Worm (Caenorhabditis elegans) whole organism, young adult: Measurements from ENCODE around the gene sur-5.
A peak's percentile ranks its signal among the peaks of the same experiment; 100 is the strongest.

Source experiments
- B0019.2 ChIP-seq: fragments of 200-800 bp; sonication (Bioruptor generic); conservative IDR thresholded peaks from 2 replicates; pipeline ENCODE4 v1.3.6; 2022; ENCODE audit warnings: missing genetic modification reagents, missing genetic modification characterization, missing compliant biosample characterization
- C06A6.2 ChIP-seq: fragments of 200-800 bp; sonication (Bioruptor generic); conservative IDR thresholded peaks from 2 replicates; pipeline ENCODE4 v1.3.6; 2022; ENCODE audit warnings: missing genetic modification characterization, missing compliant biosample characterization
- C17E4.6 ChIP-seq: fragments of 200-800 bp; sonication (Bioruptor generic); IDR thresholded peaks from 2 replicates; pipeline ENCODE4 v1.3.6; 2022; ENCODE audit warnings: missing genetic modification reagents, missing genetic modification characterization, missing compliant biosample characterization
- F10E7.11 ChIP-seq: sonication (generic microtip); optimal IDR thresholded peaks from 2 replicates; lab custom pipeline; 2017; ENCODE audit warnings: mild to moderate bottlenecking, missing genetic modification characterization, moderate library complexity, missing compliant biosample characterization
- F33H1.4 ChIP-seq: fragments of 200-800 bp; sonication (Bioruptor generic); IDR thresholded peaks from 2 replicates; pipeline ENCODE4 v1.3.6; 2022; ENCODE audit warnings: missing genetic modification reagents, missing genetic modification characterization, missing compliant biosample characterization
- F52B5.7 ChIP-seq: sonication (generic microtip); optimal IDR thresholded peaks from 2 replicates; lab custom pipeline; 2016; ENCODE audit warnings: mild to moderate bottlenecking, missing genetic modification characterization, missing compliant biosample characterization
- F57A8.1 ChIP-seq: fragments of 200-800 bp; sonication (Bioruptor generic); optimal IDR thresholded peaks from 2 replicates; lab custom pipeline; 2018; ENCODE audit warnings: mild to moderate bottlenecking, missing genetic modification characterization, moderate library complexity, missing compliant biosample characterization
- Y53G8AR.9 ChIP-seq: fragments of 200-800 bp; sonication (Bioruptor generic); conservative IDR thresholded peaks from 2 replicates; pipeline ENCODE4 v1.3.6; 2022; ENCODE audit warnings: missing genetic modification reagents, missing genetic modification characterization, missing compliant biosample characterization
- Y67H2A.10 ChIP-seq: fragments of 200-800 bp; sonication (Bioruptor generic); conservative IDR thresholded peaks from 2 replicates; pipeline ENCODE4 v1.3.6; 2022; ENCODE audit warnings: missing genetic modification reagents, missing genetic modification characterization, missing compliant biosample characterization
- ZK185.1 ChIP-seq: sonication (generic microtip); optimal IDR thresholded peaks from 2 replicates; lab custom pipeline; 2016; ENCODE audit warnings: mild to moderate bottlenecking, missing genetic modification characterization, missing compliant biosample characterization; ENCODE audit not compliant: poor library complexity, severe bottlenecking
- atf-7 ChIP-seq: sonication (generic microtip); optimal IDR thresholded peaks from 2 replicates; lab custom pipeline; 2017; ENCODE audit warnings: mild to moderate bottlenecking, missing genetic modification characterization, missing compliant biosample characterization
- athp-1 ChIP-seq: sonication (generic microtip); optimal IDR thresholded peaks from 2 replicates; lab custom pipeline; 2017; ENCODE audit warnings: mild to moderate bottlenecking, missing genetic modification characterization, missing compliant biosample characterization
- attf-6 ChIP-seq: fragments of 200-800 bp; sonication (Bioruptor generic); IDR thresholded peaks from 2 replicates; pipeline ENCODE4 v1.3.6; 2022; ENCODE audit warnings: missing genetic modification reagents, missing genetic modification characterization, missing compliant biosample characterization
- bed-1 ChIP-seq: fragments of 200-800 bp; sonication (Bioruptor generic); IDR thresholded peaks from 2 replicates; pipeline ENCODE4 v1.3.6; 2022; ENCODE audit warnings: missing genetic modification reagents, missing genetic modification characterization, missing compliant biosample characterization
- bed-2 ChIP-seq: fragments of 200-800 bp; sonication (Bioruptor generic); IDR thresholded peaks from 2 replicates; pipeline ENCODE4 v1.3.6; 2022; ENCODE audit warnings: missing genetic modification reagents, missing genetic modification characterization, missing compliant biosample characterization
- cebp-2 ChIP-seq: fragments of 200-800 bp; sonication (Bioruptor generic); IDR thresholded peaks from 2 replicates; pipeline ENCODE4 v1.3.6; 2022; ENCODE audit warnings: missing genetic modification characterization, missing compliant biosample characterization
- ceh-27 ChIP-seq: fragments of 200-800 bp; sonication (Bioruptor generic); optimal IDR thresholded peaks from 2 replicates; lab custom pipeline; 2018; ENCODE audit warnings: mild to moderate bottlenecking, missing genetic modification characterization, moderate library complexity, missing compliant biosample characterization
- ceh-40 ChIP-seq: fragments of 200-800 bp; sonication (Bioruptor generic); IDR thresholded peaks from 2 replicates; pipeline ENCODE4 v1.3.6; 2022; ENCODE audit warnings: missing genetic modification characterization, missing compliant biosample characterization
- ceh-58 ChIP-seq: fragments of 200-800 bp; sonication (Bioruptor generic); IDR thresholded peaks from 2 replicates; pipeline ENCODE4 v1.3.6; 2022; ENCODE audit warnings: missing genetic modification characterization, missing compliant biosample characterization
- die-1 ChIP-seq: sonication (generic microtip); optimal IDR thresholded peaks from 2 replicates; lab custom pipeline; 2016; ENCODE audit warnings: missing genotype, mild to moderate bottlenecking, missing genetic modification characterization, missing compliant biosample characterization
- dpff-1 ChIP-seq: sonication (generic microtip); optimal IDR thresholded peaks from 2 replicates; lab custom pipeline; 2017; ENCODE audit warnings: mild to moderate bottlenecking, missing genetic modification characterization, missing compliant biosample characterization
- efl-1 ChIP-seq: fragments of 150-350 bp; optimal IDR thresholded peaks from 2 replicates; lab custom pipeline; 2014; ENCODE audit warnings: missing biosample characterization, missing genetic modification reagents, missing genetic modification characterization
- egrh-3 ChIP-seq: fragments of 200-800 bp; sonication (Bioruptor generic); IDR thresholded peaks from 2 replicates; pipeline ENCODE4 v1.3.6; 2022; ENCODE audit warnings: missing genetic modification reagents, missing genetic modification characterization, missing compliant biosample characterization
- gei-17 ChIP-seq: fragments of 200-800 bp; sonication (Bioruptor generic); optimal IDR thresholded peaks from 2 replicates; lab custom pipeline; 2018; ENCODE audit warnings: mild to moderate bottlenecking, missing genetic modification characterization, missing compliant biosample characterization
- him-1 ChIP-seq: sonication (generic microtip); optimal IDR thresholded peaks from 2 replicates; lab custom pipeline; 2016; ENCODE audit warnings: missing genotype, missing genetic modification reagents, missing genetic modification characterization, missing compliant biosample characterization
- hlh-26 ChIP-seq: fragments of 200-800 bp; sonication (Bioruptor generic); conservative IDR thresholded peaks from 2 replicates; pipeline ENCODE4 v1.3.6; 2022; ENCODE audit warnings: missing genetic modification reagents, missing genetic modification characterization, missing compliant biosample characterization
- hmg-1.2 ChIP-seq: fragments of 200-800 bp; sonication (Bioruptor generic); IDR thresholded peaks from 2 replicates; pipeline ENCODE4 v1.3.6; 2022; ENCODE audit warnings: missing genetic modification reagents, missing genetic modification characterization, missing compliant biosample characterization
- hmg-20 ChIP-seq: fragments of 200-800 bp; sonication (Bioruptor generic); IDR thresholded peaks from 2 replicates; pipeline ENCODE4 v1.3.6; 2022; ENCODE audit warnings: missing genetic modification reagents, missing genetic modification characterization, missing compliant biosample characterization
- lin-26 ChIP-seq: fragments of 200-800 bp; sonication (Bioruptor generic); IDR thresholded peaks from 2 replicates; pipeline ENCODE4 v1.3.6; 2022; ENCODE audit warnings: missing genetic modification reagents, missing genetic modification characterization, missing compliant biosample characterization
- lir-1 ChIP-seq: fragments of 200-800 bp; sonication (Bioruptor generic); conservative IDR thresholded peaks from 2 replicates; pipeline ENCODE4 v1.3.6; 2022; ENCODE audit warnings: missing genetic modification reagents, missing genetic modification characterization, missing compliant biosample characterization
- lsl-1 ChIP-seq: fragments of 200-800 bp; sonication (Bioruptor generic); optimal IDR thresholded peaks from 2 replicates; lab custom pipeline; 2018; ENCODE audit warnings: mild to moderate bottlenecking, missing genetic modification characterization, moderate library complexity, missing compliant biosample characterization
- lsy-27 ChIP-seq: sonication (generic microtip); optimal IDR thresholded peaks from 2 replicates; lab custom pipeline; 2017; ENCODE audit warnings: missing genetic modification characterization, mild to moderate bottlenecking, missing compliant biosample characterization, antibody characterized with exemption, missing genotype, borderline replicate concordance; ENCODE audit not compliant: insufficient read depth
- madf-3 ChIP-seq: fragments of 200-800 bp; sonication (Bioruptor generic); IDR thresholded peaks from 2 replicates; pipeline ENCODE4 v1.3.6; 2022; ENCODE audit warnings: missing genetic modification reagents, missing genetic modification characterization, missing compliant biosample characterization
- mel-28 ChIP-seq: sonication (generic microtip); optimal IDR thresholded peaks from 2 replicates; lab custom pipeline; 2016; ENCODE audit warnings: borderline replicate concordance, mild to moderate bottlenecking, missing genetic modification characterization, missing compliant biosample characterization
- pha-4 ChIP-seq: fragments of 150-350 bp; sonication (generic microtip); optimal IDR thresholded peaks from 2 replicates; lab custom pipeline; 2014; ENCODE audit warnings: missing biosample characterization, missing genetic modification reagents, missing genetic modification characterization
- repo-1 ChIP-seq: sonication (generic microtip); optimal IDR thresholded peaks from 2 replicates; lab custom pipeline; 2017; ENCODE audit warnings: mild to moderate bottlenecking, missing genetic modification characterization, missing compliant biosample characterization
- rpc-1 ChIP-seq, 2 experiments: fragments of 150-350 bp in 1 of 2; sonication (generic microtip) in 1 of 2; optimal IDR thresholded peaks; 2 replicates each; lab custom pipeline; 2014 to 2018; ENCODE audit warnings: missing biosample characterization in 1 of 2, missing genetic modification characterization in 1 of 2, missing genetic modification reagents in 1 of 2, missing genotype in 1 of 2
- sdz-38 ChIP-seq: sonication (generic microtip); optimal IDR thresholded peaks from 2 replicates; lab custom pipeline; 2016; ENCODE audit warnings: missing genotype, missing genetic modification characterization, missing compliant biosample characterization
- snpc-4 ChIP-seq, 5 experiments: fragments of 150-350 bp in 1 of 5; sonication (generic microtip) in 4 of 5; optimal IDR thresholded peaks; 2 replicates each; lab custom pipeline; 2014 to 2018; ENCODE audit warnings: missing genetic modification characterization in 5 of 5, missing biosample characterization in 3 of 5, antibody characterized with exemption in 2 of 5, mild to moderate bottlenecking in 2 of 5, missing compliant biosample characterization in 2 of 5, missing genotype in 2 of 5, moderate library complexity in 2 of 5, missing genetic modification reagents in 1 of 5
- somi-1 ChIP-seq: fragments of 200-800 bp; sonication (Bioruptor generic); optimal IDR thresholded peaks from 2 replicates; lab custom pipeline; 2018; ENCODE audit warnings: mild to moderate bottlenecking, missing genetic modification characterization, missing compliant biosample characterization
- sptf-2 ChIP-seq: fragments of 200-800 bp; sonication (Bioruptor generic); optimal IDR thresholded peaks from 2 replicates; lab custom pipeline; 2018; ENCODE audit warnings: mild to moderate bottlenecking, missing genetic modification characterization, missing compliant biosample characterization
- tbx-9 ChIP-seq: sonication (generic microtip); optimal IDR thresholded peaks from 2 replicates; lab custom pipeline; 2016; ENCODE audit warnings: borderline replicate concordance, missing genetic modification characterization, inconsistent platforms, missing compliant biosample characterization
- unc-130 ChIP-seq: sonication (generic microtip); optimal IDR thresholded peaks from 2 replicates; lab custom pipeline; 2016; ENCODE audit warnings: missing genetic modification reagents, missing genetic modification characterization, missing compliant biosample characterization
- xnd-1 ChIP-seq: sonication (generic microtip); optimal IDR thresholded peaks from 2 replicates; lab custom pipeline; 2016; ENCODE audit warnings: missing genotype, missing genetic modification reagents, missing genetic modification characterization, missing compliant biosample characterization
- zim-3 ChIP-seq: sonication (generic microtip); optimal IDR thresholded peaks from 2 replicates; lab custom pipeline; 2017; ENCODE audit warnings: mild to moderate bottlenecking, missing genetic modification characterization, moderate library complexity, missing compliant biosample characterization
- ztf-28 ChIP-seq: fragments of 200-800 bp; sonication (Bioruptor generic); IDR thresholded peaks from 2 replicates; pipeline ENCODE4 v1.3.6; 2022; ENCODE audit warnings: missing genetic modification reagents, missing genetic modification characterization, missing compliant biosample characterization

The sur-5 gene

ce11 chrX:7264591-7265306, 40.6 kb downstream of the sur-5 start:
- TF ChIP-seq ceh-58 (GFP tag; lab: Robert Waterston, UW) (no peak), F33H1.4 (GFP tag; lab: Robert Waterston, UW) (no peak), efl-1 (GFP tag; lab: Kevin White, UChicago) (no peak), lsy-27 (tag; lab: Kevin White, UChicago) (no peak), atf-7 (peak; percentile 46), cebp-2 (GFP tag; lab: Robert Waterston, UW) (no peak), him-1 (no peak), dpff-1 (no peak), Y67H2A.10 (GFP tag; lab: Robert Waterston, UW) (no peak), C06A6.2 (no peak), attf-6 (GFP tag; lab: Robert Waterston, UW) (no peak), sdz-38 (tag; lab: Kevin White, UChicago) (no peak), unc-130 (GFP tag; lab: Kevin White, UChicago) (no peak), F57A8.1 (GFP tag; lab: Kevin White, UChicago) (no peak), tbx-9 (no peak), rpc-1 (optimal IDR thresholded peaks at IDR 0.05; lab: Kevin White, UChicago) (no peak), rpc-1 (tag; optimal IDR thresholded peaks at IDR 0.05; lab: Kevin White, UChicago) (no peak), sptf-2 (GFP tag; lab: Kevin White, UChicago) (no peak), gei-17 (GFP tag; lab: Kevin White, UChicago) (peak; percentile 80), madf-3 (no peak), hmg-1.2 (GFP tag; lab: Robert Waterston, UW) (peak; percentile 77), egrh-3 (GFP tag; lab: Robert Waterston, UW) (peak; percentile 87), zim-3 (tag; lab: Kevin White, UChicago) (no peak), bed-1 (GFP tag; lab: Robert Waterston, UW) (no peak), Y53G8AR.9 (GFP tag; lab: Robert Waterston, UW) (0 out of 2 replicates have a peak, but pooled peaks have one; percentile 15), lin-26 (GFP tag; lab: Robert Waterston, UW) (no peak; the same call in 1 of the 2 replicates), F10E7.11 (tag; lab: Kevin White, UChicago) (no peak), snpc-4 (GFP tag; optimal IDR thresholded peaks at IDR 0.05; lab: Kevin White, UChicago) (no peak), snpc-4 (tag; optimal IDR thresholded peaks at IDR 0.05; lab: Kevin White, UChicago) (peak in 3 of 4 experiments; percentile 49 to 79 (median 73)), hlh-26 (GFP tag; lab: Robert Waterston, UW) (no peak), lsl-1 (no peak), F52B5.7 (tag; lab: Kevin White, UChicago) (no peak), ceh-40 (GFP tag; lab: Robert Waterston, UW) (no peak), somi-1 (peak; percentile 54), ztf-28 (GFP tag; lab: Robert Waterston, UW) (no peak), lir-1 (GFP tag; lab: Robert Waterston, UW) (peak; percentile 100), pha-4 (peak; percentile 38), hmg-20 (GFP tag; lab: Robert Waterston, UW) (peak; percentile 58; the same call in 1 of the 2 replicates), athp-1 (tag; lab: Kevin White, UChicago) (no peak), ZK185.1 (tag; lab: Kevin White, UChicago) (peak; percentile 71), B0019.2 (GFP tag; lab: Robert Waterston, UW) (no peak), mel-28 (tag; lab: Kevin White, UChicago) (no peak), ceh-27 (peak; percentile 93), repo-1 (tag; lab: Kevin White, UChicago) (no peak), C17E4.6 (GFP tag; lab: Robert Waterston, UW) (peak; percentile 17; the same call in 1 of the 2 replicates), bed-2 (GFP tag; lab: Robert Waterston, UW) (no peak), xnd-1 (no peak), die-1 (tag; lab: Kevin White, UChicago) (peak; percentile 56)
